Comparison of ENCODE assay signal across 5 fruit fly cellular contexts in the genomic region with DNA sequence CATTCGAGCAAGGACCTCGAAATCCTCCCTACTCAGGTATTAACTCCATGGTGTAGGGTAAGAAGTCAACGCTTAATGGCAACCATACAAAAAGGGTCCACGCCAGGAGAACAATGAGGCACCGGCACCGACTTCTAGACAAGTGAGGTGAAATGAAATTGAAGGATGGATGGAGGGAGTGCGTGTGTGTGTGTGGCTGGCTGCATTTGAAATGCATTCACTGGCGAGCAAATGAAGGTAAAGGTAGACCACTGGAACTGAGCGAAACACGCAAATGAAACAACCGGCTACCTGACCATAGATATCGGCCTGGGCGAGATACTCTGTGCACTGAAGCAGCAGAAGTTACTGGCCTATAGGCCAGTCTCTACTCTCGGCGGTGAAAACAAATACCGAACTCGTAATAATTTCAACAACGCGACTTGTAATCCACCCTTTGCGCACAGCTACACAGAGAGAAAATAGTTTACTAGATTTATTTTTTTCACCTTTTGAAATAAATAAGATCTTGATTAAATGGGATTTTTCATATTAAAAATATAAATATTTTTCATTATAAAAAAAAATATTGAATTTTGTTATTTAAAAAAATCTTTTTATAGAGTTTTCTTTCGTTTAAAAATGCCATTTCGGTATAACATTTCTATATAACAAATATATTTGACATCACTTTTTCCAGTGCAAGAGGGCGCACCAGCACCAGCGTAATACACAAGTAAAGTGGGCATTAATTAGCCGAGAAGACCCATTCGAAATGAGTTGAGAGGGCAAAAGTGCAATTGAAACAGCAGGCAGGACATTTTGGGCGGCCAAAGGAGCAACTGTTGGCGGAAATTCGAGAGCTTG.
A peak's percentile ranks its signal among the peaks of the same experiment; 100 is the strongest.
TF ChIP-seq lines count a peak whose summit lies in the region.

No protein-coding gene starts in this region.

- TF ChIP-seq CTCF in whole organism, embryonic (GFP tag; optimal IDR thresholded peaks at IDR 0.05; lab: Kevin White, UChicago) = peak; percentile 54

TF ChIP-seq in whole organism, adult, 20 proteins besides CTCF, POLR2A, EP300 and RAD21:
- TF ChIP-seq tj (GFP tag; optimal IDR thresholded peaks at IDR 0.05; lab: Kevin White, UChicago) (peak; percentile 24), CG7045 (GFP tag; optimal IDR thresholded peaks at IDR 0.05; lab: Kevin White, UChicago) (no peak), cnc (optimal IDR thresholded peaks at IDR 0.05; lab: Kevin White, UChicago) (no peak), CG11617 (GFP tag; optimal IDR thresholded peaks at IDR 0.05; lab: Kevin White, UChicago) (peak; percentile 77), CG14711 (tag; optimal IDR thresholded peaks at IDR 0.05; lab: Kevin White, UChicago) (peak; percentile 50), CG12768 (GFP tag; optimal IDR thresholded peaks at IDR 0.05; lab: Kevin White, UChicago) (no peak), CG33017 (tag; optimal IDR thresholded peaks at IDR 0.05; lab: Kevin White, UChicago) (peak; percentile 63), CG7101 (tag; optimal IDR thresholded peaks at IDR 0.05; lab: Kevin White, UChicago) (peak; percentile 57)

TF ChIP-seq in whole organism, embryonic, 481 proteins besides CTCF, POLR2A, EP300 and RAD21 (continues in another document):
- TF ChIP-seq fd3F (GFP tag; optimal IDR thresholded peaks at IDR 0.05; lab: Kevin White, UChicago) (peak; percentile 72), Hr51 (GFP tag; optimal IDR thresholded peaks at IDR 0.05; lab: Kevin White, UChicago) (peak; percentile 27 to 84), Adf1 (GFP tag; IDR thresholded peaks at IDR 0.05; lab: Robert Waterston, UW) (peak; percentile 55; the same call in 1 of the 2 replicates), slp2 (GFP tag; optimal IDR thresholded peaks at IDR 0.05; lab: Kevin White, UChicago) (peak; percentile 22), CG3065 (GFP tag; optimal IDR thresholded peaks at IDR 0.05; lab: Kevin White, UChicago) (peak; percentile 70), CG34422 (GFP tag; IDR thresholded peaks at IDR 0.05; lab: Robert Waterston, UW) (no peak), sima (GFP tag; optimal IDR thresholded peaks at IDR 0.05; lab: Kevin White, UChicago) (no peak), en (GFP tag; optimal IDR thresholded peaks at IDR 0.05; lab: Kevin White, UChicago) (no peak), NC2β (GFP tag; optimal IDR thresholded peaks at IDR 0.05; lab: Kevin White, UChicago) (peak; percentile 44), CG15479 (GFP tag; optimal IDR thresholded peaks at IDR 0.05; lab: Kevin White, UChicago) (peak; percentile 97), Sox102F (GFP tag; optimal IDR thresholded peaks at IDR 0.05; lab: Kevin White, UChicago) (peak; percentile 89), CG8944 (GFP tag; optimal IDR thresholded peaks at IDR 0.05; lab: Kevin White, UChicago) (peak; percentile 18), gsb (GFP tag; IDR thresholded peaks at IDR 0.05; lab: Robert Waterston, UW) (no peak), Dfd (GFP tag; optimal IDR thresholded peaks at IDR 0.05; lab: Kevin White, UChicago) (no peak), ERR (GFP tag; optimal IDR thresholded peaks at IDR 0.05; lab: Kevin White, UChicago) (no peak), caup (GFP tag; optimal IDR thresholded peaks at IDR 0.05; lab: Kevin White, UChicago; ENCODE audit: severe bottlenecking) (peak; percentile 64), nmo (GFP tag; optimal IDR thresholded peaks at IDR 0.05; lab: Kevin White, UChicago) (peak; percentile 76), fd102C (GFP tag; optimal IDR thresholded peaks at IDR 0.05; lab: Kevin White, UChicago) (peak; percentile 44)

TF ChIP-seq in whole organism, prepupa, 60 proteins besides CTCF, POLR2A, EP300 and RAD21 (continues in another document):
- TF ChIP-seq CG32006 (GFP tag; optimal IDR thresholded peaks at IDR 0.05; lab: Kevin White, UChicago) (peak; percentile 93), CG7368 (GFP tag; optimal IDR thresholded peaks at IDR 0.05; lab: Kevin White, UChicago) (no peak), Met (GFP tag; optimal IDR thresholded peaks at IDR 0.05; lab: Kevin White, UChicago) (no peak), salr (GFP tag; optimal IDR thresholded peaks at IDR 0.05; lab: Kevin White, UChicago) (peak; percentile 48 to 84), pdm3 (GFP tag; optimal IDR thresholded peaks at IDR 0.05; lab: Kevin White, UChicago) (peak; percentile 70), fkh (GFP tag; optimal IDR thresholded peaks at IDR 0.05; lab: Kevin White, UChicago) (no peak), CG3032 (tag; optimal IDR thresholded peaks at IDR 0.05; lab: Kevin White, UChicago) (peak; percentile 55), CG6163 (GFP tag; IDR thresholded peaks at IDR 0.05; lab: Robert Waterston, UW) (0 out of 3 replicates have a peak, but pooled peaks have one; percentile 17), CG8319 (GFP tag; optimal IDR thresholded peaks at IDR 0.05; lab: Kevin White, UChicago) (no peak), Hr38 (GFP tag; optimal IDR thresholded peaks at IDR 0.05; lab: Kevin White, UChicago) (no peak), CG11902 (GFP tag; optimal IDR thresholded peaks at IDR 0.05; lab: Kevin White, UChicago) (no peak), CG9139 (GFP tag; optimal IDR thresholded peaks at IDR 0.05; lab: Kevin White, UChicago) (no peak), Smox (GFP tag; optimal IDR thresholded peaks at IDR 0.05; lab: Kevin White, UChicago) (no peak), ss (GFP tag; optimal IDR thresholded peaks at IDR 0.05; lab: Kevin White, UChicago) (peak in 1 of 2 experiments; percentile 31), Sox14 (GFP tag; optimal IDR thresholded peaks at IDR 0.05; lab: Kevin White, UChicago) (peak; percentile 57), Hr4 (GFP tag; optimal IDR thresholded peaks at IDR 0.05; lab: Kevin White, UChicago) (peak; percentile 69), CG6792 (GFP tag; optimal IDR thresholded peaks at IDR 0.05; lab: Kevin White, UChicago) (peak; percentile 83), CG10669 (GFP tag; optimal IDR thresholded peaks at IDR 0.05; lab: Kevin White, UChicago) (no peak), fd85E (GFP tag; optimal IDR thresholded peaks at IDR 0.05; lab: Kevin White, UChicago) (no peak)

TF ChIP-seq in whole organism, pupa, 21 proteins besides CTCF, POLR2A, EP300 and RAD21:
- TF ChIP-seq CG8301 (tag; optimal IDR thresholded peaks at IDR 0.05; lab: Kevin White, UChicago) = no peak
- TF ChIP-seq D1 (tag; optimal IDR thresholded peaks at IDR 0.05; lab: Kevin White, UChicago) = peak; percentile 54
- TF ChIP-seq CG10348 (GFP tag; IDR thresholded peaks at IDR 0.05; lab: Robert Waterston, UW) = 0 out of 2 replicates have a peak, but pooled peaks have one; percentile 29
- no peak; the same call in 1 of the 2 replicates for TF ChIP-seq CG32121 (GFP tag; IDR thresholded peaks at IDR 0.05; lab: Robert Waterston, UW)
- TF ChIP-seq CG15710 (tag; optimal IDR thresholded peaks at IDR 0.05; lab: Kevin White, UChicago) = peak; percentile 84
- peak; percentile 81 for TF ChIP-seq CG12605 (GFP tag; IDR thresholded peaks at IDR 0.05; lab: Robert Waterston, UW)
- peak; percentile 63 for TF ChIP-seq CG17806 (tag; optimal IDR thresholded peaks at IDR 0.05; lab: Kevin White, UChicago)
- peak; percentile 80 for TF ChIP-seq CG9948 (tag; optimal IDR thresholded peaks at IDR 0.05; lab: Kevin White, UChicago)
- TF ChIP-seq CG34367 (tag; optimal IDR thresholded peaks at IDR 0.05; lab: Kevin White, UChicago) = peak; percentile 72
- peak; percentile 74 for TF ChIP-seq Snoo (tag; optimal IDR thresholded peaks at IDR 0.05; lab: Kevin White, UChicago)
- no peak for TF ChIP-seq CG14655 (GFP tag; optimal IDR thresholded peaks at IDR 0.05; lab: Kevin White, UChicago)

TF ChIP-seq in whole organism, wandering third instar larva, 38 proteins besides CTCF, POLR2A, EP300 and RAD21 (continues in another document):
- TF ChIP-seq Rel (GFP tag; optimal IDR thresholded peaks at IDR 0.05; lab: Kevin White, UChicago) (no peak), Rel (tag; optimal IDR thresholded peaks at IDR 0.05; lab: Kevin White, UChicago) (no peak), br (GFP tag; optimal IDR thresholded peaks at IDR 0.05; lab: Kevin White, UChicago) (no peak), HLH106 (tag; optimal IDR thresholded peaks at IDR 0.05; lab: Kevin White, UChicago) (no peak), Dfd (GFP tag; optimal IDR thresholded peaks at IDR 0.05; lab: Kevin White, UChicago) (no peak), Jra (GFP tag; optimal IDR thresholded peaks at IDR 0.05; lab: Kevin White, UChicago) (no peak), Dif (GFP tag; optimal IDR thresholded peaks at IDR 0.05; lab: Kevin White, UChicago; ENCODE audit: partially characterized antibody) (no peak), CG9705 (GFP tag; optimal IDR thresholded peaks at IDR 0.05; lab: Kevin White, UChicago) (no peak), h (GFP tag; optimal IDR thresholded peaks at IDR 0.05; lab: Kevin White, UChicago) (no peak), pan (optimal IDR thresholded peaks at IDR 0.05; lab: Kevin White, UChicago) (no peak), psq (GFP tag; optimal IDR thresholded peaks at IDR 0.05; lab: Kevin White, UChicago) (peak; percentile 64), Vsx2 (GFP tag; optimal IDR thresholded peaks at IDR 0.05; lab: Kevin White, UChicago; ENCODE audit: partially characterized antibody) (peak; percentile 60), foxo (GFP tag; optimal IDR thresholded peaks at IDR 0.05; lab: Kevin White, UChicago) (peak in 1 of 2 experiments; percentile 76), ey (GFP tag; optimal IDR thresholded peaks at IDR 0.05; lab: Kevin White, UChicago) (peak; percentile 1), Sp1 (GFP tag; optimal IDR thresholded peaks at IDR 0.05; lab: Kevin White, UChicago) (peak; percentile 77), OdsH (GFP tag; optimal IDR thresholded peaks at IDR 0.05; lab: Kevin White, UChicago) (peak; percentile 71), CG32264 (GFP tag; optimal IDR thresholded peaks at IDR 0.05; lab: Kevin White, UChicago) (no peak), Hr78 (GFP tag; optimal IDR thresholded peaks at IDR 0.05; lab: Kevin White, UChicago) (no peak), usp (GFP tag; optimal IDR thresholded peaks at IDR 0.05; lab: Kevin White, UChicago) (no peak), woc (GFP tag; optimal IDR thresholded peaks at IDR 0.05; lab: Kevin White, UChicago) (no peak), Abd-B (GFP tag; optimal IDR thresholded peaks at IDR 0.05; lab: Kevin White, UChicago) (no peak), dl (GFP tag; optimal IDR thresholded peaks at IDR 0.05; lab: Kevin White, UChicago; ENCODE audit: insufficient read depth in 1 of 2, partially characterized antibody in 2 of 2) (no peak), fru (GFP tag; optimal IDR thresholded peaks at IDR 0.05; lab: Kevin White, UChicago) (no peak), Hnf4 (GFP tag; optimal IDR thresholded peaks at IDR 0.05; lab: Kevin White, UChicago) (peak; percentile 33), Mio (GFP tag; optimal IDR thresholded peaks at IDR 0.05; lab: Kevin White, UChicago) (no peak), tai (GFP tag; optimal IDR thresholded peaks at IDR 0.05; lab: Kevin White, UChicago) (no peak), jim (GFP tag; optimal IDR thresholded peaks at IDR 0.05; lab: Kevin White, UChicago) (no peak), sage (GFP tag; optimal IDR thresholded peaks at IDR 0.05; lab: Kevin White, UChicago) (no peak), N (GFP tag; optimal IDR thresholded peaks at IDR 0.05; lab: Kevin White, UChicago) (no peak), GATAd (GFP tag; optimal IDR thresholded peaks at IDR 0.05; lab: Kevin White, UChicago) (no peak)
